Fruit fly (Drosophila melanogaster) whole organism, embryonic: ENCODE data around the gene Polr1D.
A peak's percentile ranks its signal among the peaks of the same experiment; 100 is the strongest.

ENCODE experiments used
- Aef1 ChIP-seq: fragments of 200-800 bp; sonication (Bioruptor generic); IDR thresholded peaks from 3 replicates; pipeline ENCODE4 v1.3.6; 2022; ENCODE audit warnings: missing biosample characterization, missing genetic modification characterization
- B-H1 ChIP-seq: fragments of 200-800 bp; sonication (Bioruptor generic); IDR thresholded peaks from 3 replicates; pipeline ENCODE4 v1.3.6; 2022; ENCODE audit warnings: missing biosample characterization, missing genetic modification characterization
- BtbVII ChIP-seq: fragments of 200-800 bp; sonication (Bioruptor generic); optimal IDR thresholded peaks from 3 replicates; lab custom pipeline; 2017; ENCODE audit warnings: missing biosample characterization, mild to moderate bottlenecking, missing genetic modification characterization
- CG10274 ChIP-seq: fragments of 200-800 bp; sonication (Bioruptor generic); optimal IDR thresholded peaks from 3 replicates; lab custom pipeline; 2017; ENCODE audit warnings: missing biosample characterization, mild to moderate bottlenecking, missing genetic modification characterization
- CG10654 ChIP-seq: fragments of 200-800 bp; sonication (Bioruptor generic); optimal IDR thresholded peaks from 2 replicates; lab custom pipeline; 2016; ENCODE audit warnings: missing biosample characterization, missing genetic modification characterization
- CG10959 ChIP-seq: fragments of 200-800 bp; sonication (Bioruptor generic); IDR thresholded peaks from 2 replicates; pipeline ENCODE4 v1.3.6; 2022; ENCODE audit warnings: missing biosample characterization, missing genetic modification characterization
- CG11247 ChIP-seq: fragments of 200-800 bp; sonication (Bioruptor generic); IDR thresholded peaks from 2 replicates; pipeline ENCODE4 v1.3.6; 2022; ENCODE audit warnings: missing biosample characterization, missing genetic modification characterization
- CG11398 ChIP-seq: fragments of 200-800 bp; sonication (Bioruptor generic); optimal IDR thresholded peaks from 2 replicates; lab custom pipeline; 2016; ENCODE audit warnings: missing biosample characterization, missing genetic modification characterization
- CG11696 ChIP-seq: fragments of 200-800 bp; sonication (Bioruptor generic); IDR thresholded peaks from 2 replicates; pipeline ENCODE4 v1.3.6; 2022; ENCODE audit warnings: missing biosample characterization, missing genetic modification characterization
- CG15696 ChIP-seq: fragments of 200-800 bp; sonication (Bioruptor generic); optimal IDR thresholded peaks from 2 replicates; lab custom pipeline; 2019; ENCODE audit warnings: missing biosample characterization, mild to moderate bottlenecking, missing genetic modification characterization, moderate library complexity
- CG1603 ChIP-seq: fragments of 200-800 bp; sonication (Bioruptor generic); optimal IDR thresholded peaks from 2 replicates; lab custom pipeline; 2019; ENCODE audit warnings: missing biosample characterization, mild to moderate bottlenecking, missing genetic modification characterization, moderate library complexity
- CG1832 ChIP-seq: fragments of 200-800 bp; sonication (Bioruptor generic); optimal IDR thresholded peaks from 2 replicates; lab custom pipeline; 2017; ENCODE audit warnings: missing biosample characterization, mild to moderate bottlenecking, missing genetic modification characterization, inconsistent platforms
- CG2120 ChIP-seq: fragments of 200-800 bp; sonication (Bioruptor generic); optimal IDR thresholded peaks from 3 replicates; lab custom pipeline; 2016; ENCODE audit warnings: missing biosample characterization, missing genetic modification characterization
- CG2875 ChIP-seq: fragments of 200-800 bp; sonication (Bioruptor generic); optimal IDR thresholded peaks from 2 replicates; lab custom pipeline; 2017; ENCODE audit warnings: missing biosample characterization, mild to moderate bottlenecking, missing genetic modification characterization, missing genetic modification reagents
- CG3847 ChIP-seq: fragments of 200-800 bp; sonication (Bioruptor generic); IDR thresholded peaks from 2 replicates; pipeline ENCODE4 v1.3.6; 2022; ENCODE audit warnings: missing biosample characterization, missing genetic modification characterization
- CG4404 ChIP-seq: fragments of 200-800 bp; sonication (Bioruptor generic); IDR thresholded peaks from 2 replicates; pipeline ENCODE4 v1.3.6; 2022; ENCODE audit warnings: missing biosample characterization, missing genetic modification characterization
- CG4707 ChIP-seq: fragments of 200-800 bp; sonication (Bioruptor generic); optimal IDR thresholded peaks from 2 replicates; lab custom pipeline; 2018; ENCODE audit warnings: missing biosample characterization, mild to moderate bottlenecking, missing genetic modification characterization, moderate library complexity
- CG4820 ChIP-seq: fragments of 200-800 bp; sonication (Bioruptor generic); optimal IDR thresholded peaks from 3 replicates; lab custom pipeline; 2016; ENCODE audit warnings: missing biosample characterization, missing genetic modification characterization
- CG6654 ChIP-seq: fragments of 200-800 bp; sonication (Bioruptor generic); optimal IDR thresholded peaks from 2 replicates; lab custom pipeline; 2017; ENCODE audit warnings: missing biosample characterization, mild to moderate bottlenecking, missing genetic modification characterization
- CG6683 ChIP-seq: fragments of 200-800 bp; sonication (Bioruptor generic); optimal IDR thresholded peaks from 2 replicates; lab custom pipeline; 2017; ENCODE audit warnings: missing biosample characterization, mild to moderate bottlenecking, missing genetic modification characterization, missing genetic modification reagents
- CG7271 ChIP-seq: fragments of 200-800 bp; sonication (Bioruptor generic); optimal IDR thresholded peaks from 2 replicates; lab custom pipeline; 2018; ENCODE audit warnings: missing biosample characterization, mild to moderate bottlenecking, missing genetic modification characterization, moderate library complexity
- CG8089 ChIP-seq: fragments of 200-800 bp; sonication (Bioruptor generic); optimal IDR thresholded peaks from 3 replicates; lab custom pipeline; 2016; ENCODE audit warnings: missing biosample characterization, missing genetic modification characterization
- CoRest ChIP-seq: fragments of 200-800 bp; sonication (Bioruptor generic); optimal IDR thresholded peaks from 3 replicates; lab custom pipeline; 2018; ENCODE audit warnings: missing biosample characterization, mild to moderate bottlenecking, missing genetic modification characterization, moderate library complexity
- D19A ChIP-seq: fragments of 200-800 bp; optimal IDR thresholded peaks from 3 replicates; lab custom pipeline; 2019; ENCODE audit warnings: missing biosample characterization, mild to moderate bottlenecking, missing genetic modification characterization, moderate library complexity
- HLHmδ ChIP-seq: fragments of 200-800 bp; sonication (Bioruptor generic); optimal IDR thresholded peaks from 2 replicates; lab custom pipeline; 2018; ENCODE audit warnings: missing biosample characterization, mild to moderate bottlenecking, missing genetic modification characterization, moderate library complexity
- Hr3 ChIP-seq: fragments of 200-800 bp; sonication (Bioruptor generic); optimal IDR thresholded peaks from 3 replicates; lab custom pipeline; 2016; ENCODE audit warnings: missing biosample characterization, missing genetic modification characterization
- Hr51 ChIP-seq, 2 experiments: fragments of 200-800 bp; sonication (Bioruptor generic); optimal IDR thresholded peaks; 2 replicates in 1 of 2; 3 replicates in 1 of 2; lab custom pipeline; 2016 to 2018; ENCODE audit warnings: missing biosample characterization in 2 of 2, missing genetic modification characterization in 2 of 2, mild to moderate bottlenecking in 1 of 2, moderate library complexity in 1 of 2
- Jarid2 ChIP-seq: fragments of 200-800 bp; sonication (Bioruptor generic); optimal IDR thresholded peaks from 3 replicates; lab custom pipeline; 2017; ENCODE audit warnings: mild to moderate bottlenecking, missing biosample characterization, missing genetic modification reagents, missing genetic modification characterization
- Lim3 ChIP-seq: fragments of 200-800 bp; sonication (Bioruptor generic); IDR thresholded peaks from 2 replicates; pipeline ENCODE4 v1.3.6; 2022; ENCODE audit warnings: missing biosample characterization, missing genetic modification characterization
- MESR4 ChIP-seq: fragments of 200-800 bp; sonication (Bioruptor generic); optimal IDR thresholded peaks from 2 replicates; lab custom pipeline; 2018; ENCODE audit warnings: missing biosample characterization, mild to moderate bottlenecking, missing genetic modification characterization, moderate library complexity
- Nf-YA ChIP-seq: fragments of 200-800 bp; sonication (Bioruptor generic); IDR thresholded peaks from 2 replicates; pipeline ENCODE4 v1.3.6; 2022; ENCODE audit warnings: missing biosample characterization, missing genetic modification characterization
- Nf-YB ChIP-seq: fragments of 200-800 bp; sonication (Bioruptor generic); optimal IDR thresholded peaks from 3 replicates; lab custom pipeline; 2019; ENCODE audit warnings: missing biosample characterization, mild to moderate bottlenecking, missing genetic modification characterization, moderate library complexity
- Nf-YC ChIP-seq: fragments of 200-800 bp; optimal IDR thresholded peaks from 3 replicates; lab custom pipeline; 2019; ENCODE audit warnings: missing biosample characterization, mild to moderate bottlenecking, missing genetic modification characterization, moderate library complexity
- Usf ChIP-seq: fragments of 200-800 bp; sonication (Bioruptor generic); optimal IDR thresholded peaks from 2 replicates; lab custom pipeline; 2017; ENCODE audit warnings: missing genotype, missing biosample characterization, missing genetic modification characterization
- ac ChIP-seq: fragments of 200-800 bp; sonication (Bioruptor generic); optimal IDR thresholded peaks from 3 replicates; lab custom pipeline; 2017; ENCODE audit warnings: missing biosample characterization, mild to moderate bottlenecking, missing genetic modification characterization
- ase ChIP-seq: fragments of 200-800 bp; sonication (Bioruptor generic); IDR thresholded peaks from 3 replicates; pipeline ENCODE4 v1.3.6; 2022; ENCODE audit warnings: missing biosample characterization, missing genetic modification characterization
- ewg ChIP-seq: fragments of 200-800 bp; sonication (Bioruptor generic); optimal IDR thresholded peaks from 3 replicates; lab custom pipeline; 2017; ENCODE audit warnings: mild to moderate bottlenecking, missing biosample characterization, missing genetic modification reagents, missing genetic modification characterization
- her ChIP-seq: fragments of 200-800 bp; sonication (Bioruptor generic); optimal IDR thresholded peaks from 2 replicates; lab custom pipeline; 2016; ENCODE audit warnings: missing biosample characterization, missing genetic modification characterization
- insv ChIP-seq, 2 experiments: fragments of 200-800 bp; sonication (Bioruptor generic); optimal IDR thresholded peaks; 3 replicates each; lab custom pipeline; 2016 to 2018; ENCODE audit warnings: missing biosample characterization in 2 of 2, missing genetic modification characterization in 2 of 2
- ken ChIP-seq: fragments of 200-800 bp; sonication (Bioruptor generic); IDR thresholded peaks from 3 replicates; pipeline ENCODE4 v1.3.6; 2022; ENCODE audit warnings: missing biosample characterization, missing genetic modification characterization
- lmd ChIP-seq: fragments of 200-800 bp; sonication (Bioruptor generic); IDR thresholded peaks from 2 replicates; pipeline ENCODE4 v1.3.6; 2022; ENCODE audit warnings: missing biosample characterization, missing genetic modification characterization
- mld ChIP-seq: fragments of 200-800 bp; sonication (Bioruptor generic); IDR thresholded peaks from 3 replicates; pipeline ENCODE4 v1.3.6; 2022; ENCODE audit warnings: missing biosample characterization, missing genetic modification characterization; ENCODE audit not compliant: partially characterized antibody
- oc ChIP-seq: fragments of 200-800 bp; sonication (Bioruptor generic); optimal IDR thresholded peaks from 2 replicates; lab custom pipeline; 2018; ENCODE audit warnings: missing biosample characterization, mild to moderate bottlenecking, missing genetic modification characterization, moderate library complexity
- ranshi ChIP-seq: fragments of 200-800 bp; sonication (Bioruptor generic); IDR thresholded peaks from 2 replicates; pipeline ENCODE4 v1.3.6; 2022; ENCODE audit warnings: missing biosample characterization, missing genetic modification characterization
- slou ChIP-seq: fragments of 200-800 bp; sonication (Bioruptor generic); optimal IDR thresholded peaks from 3 replicates; lab custom pipeline; 2016; ENCODE audit warnings: missing biosample characterization, missing genetic modification characterization
- sob ChIP-seq: fragments of 200-800 bp; sonication (Bioruptor generic); IDR thresholded peaks from 2 replicates; pipeline ENCODE4 v1.3.6; 2022; ENCODE audit warnings: missing biosample characterization, missing genetic modification characterization
- sqz ChIP-seq: fragments of 200-800 bp; sonication (Bioruptor generic); optimal IDR thresholded peaks from 3 replicates; lab custom pipeline; 2018; ENCODE audit warnings: missing biosample characterization, mild to moderate bottlenecking, missing genetic modification characterization
- tin ChIP-seq: fragments of 200-800 bp; sonication (Bioruptor generic); optimal IDR thresholded peaks from 3 replicates; lab custom pipeline; 2016; ENCODE audit warnings: missing biosample characterization, missing genetic modification characterization
- wdn ChIP-seq: fragments of 200-800 bp; sonication (Bioruptor generic); IDR thresholded peaks from 2 replicates; pipeline ENCODE4 v1.3.6; 2022; ENCODE audit warnings: missing biosample characterization, missing genetic modification characterization

The Polr1D gene

DNA sequence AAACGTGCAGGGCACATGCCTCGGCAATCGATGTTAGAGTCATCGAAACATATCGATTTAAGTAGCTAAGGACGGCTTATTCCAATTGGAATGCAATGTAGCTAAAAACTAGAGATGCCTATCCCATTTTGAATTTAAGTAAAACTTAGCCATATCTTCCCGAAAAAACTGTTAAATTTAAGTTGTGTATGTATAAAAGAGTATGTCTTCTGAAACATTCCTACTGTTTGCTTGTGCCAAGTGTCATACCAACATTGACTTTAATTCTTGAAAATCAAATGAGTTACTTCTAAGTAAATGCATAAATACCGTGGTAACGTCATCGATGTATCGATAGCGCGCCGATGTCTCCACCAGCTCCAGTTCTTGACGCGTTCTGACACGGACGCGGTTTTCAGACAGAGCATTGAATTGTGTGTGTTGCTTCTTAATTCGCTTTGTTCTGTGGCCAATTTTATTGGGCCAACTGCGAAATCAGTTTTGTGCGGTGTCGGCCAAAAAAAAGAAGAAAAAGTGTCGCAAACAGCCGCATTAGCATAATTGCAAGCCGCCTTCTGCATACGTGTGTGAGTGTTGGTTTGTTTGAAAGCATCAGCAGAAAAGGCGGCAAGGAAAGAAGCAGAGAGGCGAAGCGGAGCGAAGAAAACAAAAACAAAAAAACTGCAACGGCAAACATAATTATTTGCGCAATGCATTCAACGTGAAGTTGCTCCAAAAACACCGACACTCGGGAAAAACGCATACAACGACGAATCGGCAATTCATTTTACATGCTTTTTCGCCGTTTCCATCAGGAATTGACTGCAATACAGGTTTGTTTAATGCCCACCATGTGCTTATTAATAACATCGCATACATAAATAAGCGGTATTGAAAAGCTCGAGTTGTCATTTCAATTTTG, 1.3 kb downstream of the Polr1D start, which contains the start of gene brat (continued):
- TF ChIP-seq CG8089 (GFP tag; lab: Kevin White, UChicago) (peak; percentile 21), CG4707 (no peak), CG1832 (GFP tag; lab: Kevin White, UChicago) (no peak), mld (GFP tag; lab: Robert Waterston, UW) (peak; percentile 78; the same call in 1 of the 3 replicates), CG4404 (GFP tag; lab: Robert Waterston, UW) (no peak), ac (GFP tag; lab: Kevin White, UChicago) (no peak), Nf-YC (tag; lab: Kevin White, UChicago) (peak; percentile 58), HLHmδ (GFP tag; lab: Kevin White, UChicago) (no peak), MESR4 (GFP tag; lab: Kevin White, UChicago) (no peak), ken (GFP tag; lab: Robert Waterston, UW) (no peak), CG1603 (tag; lab: Kevin White, UChicago) (peak; percentile 57), BtbVII (GFP tag; lab: Kevin White, UChicago) (no peak), Hr3 (GFP tag; lab: Kevin White, UChicago) (peak; percentile 60), ewg (GFP tag; lab: Kevin White, UChicago) (peak; percentile 3), CG11696 (GFP tag; lab: Robert Waterston, UW) (no peak), ase (GFP tag; lab: Robert Waterston, UW) (no peak), B-H1 (GFP tag; lab: Robert Waterston, UW) (no peak), wdn (no peak), CG10959 (GFP tag; lab: Robert Waterston, UW) (no peak), CG15696 (tag; lab: Kevin White, UChicago) (peak; percentile 56), sqz (GFP tag; lab: Kevin White, UChicago) (peak; percentile 28), Usf (GFP tag; lab: Kevin White, UChicago) (no peak), CG3847 (GFP tag; lab: Robert Waterston, UW) (peak; percentile 56), CG6683 (GFP tag; lab: Kevin White, UChicago) (no peak), CG4820 (GFP tag; lab: Kevin White, UChicago) (peak; percentile 36), tin (GFP tag; lab: Kevin White, UChicago) (peak; percentile 47), Hr51 (GFP tag; optimal IDR thresholded peaks at IDR 0.05; lab: Kevin White, UChicago) (peak; percentile 29 to 42), ranshi (no peak), Jarid2 (GFP tag; lab: Kevin White, UChicago) (no peak), CG6654 (GFP tag; lab: Kevin White, UChicago) (no peak), lmd (GFP tag; lab: Robert Waterston, UW) (peak; percentile 38; the same call in 1 of the 2 replicates), D19A (tag; lab: Kevin White, UChicago) (peak; percentile 64), Lim3 (GFP tag; lab: Robert Waterston, UW) (no peak), CG2120 (peak; percentile 79), CG7271 (tag; lab: Kevin White, UChicago) (no peak), insv (GFP tag; optimal IDR thresholded peaks at IDR 0.05; lab: Kevin White, UChicago) (peak; percentile 95 to 98), Nf-YB (GFP tag; lab: Kevin White, UChicago) (peak; percentile 8), her (GFP tag; lab: Kevin White, UChicago) (peak; percentile 22), CG11247 (GFP tag; lab: Robert Waterston, UW) (0 out of 2 replicates have a peak, but pooled peaks have one; percentile 24), oc (tag; lab: Kevin White, UChicago) (peak; percentile 17), Nf-YA (no peak), Aef1 (no peak), slou (GFP tag; lab: Kevin White, UChicago) (no peak), CG11398 (peak; percentile 13), CG2875 (GFP tag; lab: Kevin White, UChicago) (no peak), CG10654 (GFP tag; lab: Kevin White, UChicago) (peak; percentile 41), CG10274 (no peak), CoRest (peak; percentile 75), sob (GFP tag; lab: Robert Waterston, UW) (peak; percentile 74)
